Worm (Caenorhabditis elegans): ENCODE measurements around the gene C02H6.1.

The C02H6.1 gene

ce11 chrV:7435376-7436204 is 45.9 kb upstream of the C02H6.1 start, which contains the start of the genes ddo-2 and F25E5.8:
Gene ddo-2, minus strand, starts transcription at chrV:7435705.
Gene F25E5.8, plus strand, starts transcription at chrV:7435930.
- TF ChIP-seq nhr-2 (tag; optimal IDR thresholded peaks at IDR 0.05) (no peak), pha-4 (tag; optimal IDR thresholded peaks at IDR 0.05) (no peak), unc-62 (GFP tag; optimal IDR thresholded peaks at IDR 0.05) (no peak), mab-5 (tag; optimal IDR thresholded peaks at IDR 0.05) (no peak), flh-1 (GFP tag; optimal IDR thresholded peaks at IDR 0.05) (no peak), ceh-39 (tag; optimal IDR thresholded peaks at IDR 0.05) (no peak), elt-3 (tag; optimal IDR thresholded peaks at IDR 0.05) (no peak), zip-8 (tag; optimal IDR thresholded peaks at IDR 0.05) (no peak), lin-13 (tag; optimal IDR thresholded peaks at IDR 0.05) (no peak), elt-1 (tag; optimal IDR thresholded peaks at IDR 0.05; ENCODE audit: borderline replicate concordance, insufficient read depth) (no peak), drap-1 (GFP tag; optimal IDR thresholded peaks at IDR 0.05) (no peak), nhr-237 (tag; optimal IDR thresholded peaks at IDR 0.05) (no peak)

- TF ChIP-seq elt-1 (tag; optimal IDR thresholded peaks at IDR 0.05; ENCODE audit: borderline replicate concordance, insufficient read depth) = no peak
Observed at ce11 chrV:7434805-7435363, 45.2 kb upstream of the C02H6.1 start.

ce11 chrV:7432441-7433146 is 42.9 kb upstream of the C02H6.1 start:
- no peak for TF ChIP-seq M03D4.4 (tag; optimal IDR thresholded peaks at IDR 0.05)
- TF ChIP-seq ham-2 (GFP tag; optimal IDR thresholded peaks at IDR 0.05) = no peak
- no peak for TF ChIP-seq mls-2 (tag; optimal IDR thresholded peaks at IDR 0.05)
- TF ChIP-seq nhr-28 (tag; optimal IDR thresholded peaks at IDR 0.05) = no peak
- TF ChIP-seq ceh-43 (GFP tag; optimal IDR thresholded peaks at IDR 0.05) = no peak
- TF ChIP-seq nhr-12 (tag; optimal IDR thresholded peaks at IDR 0.05) = no peak
- no peak for TF ChIP-seq pha-4 (tag; optimal IDR thresholded peaks at IDR 0.05)
- TF ChIP-seq flh-1 (GFP tag; optimal IDR thresholded peaks at IDR 0.05) = no peak
- no peak for TF ChIP-seq lin-32 (GFP tag; optimal IDR thresholded peaks at IDR 0.05)
- no peak for TF ChIP-seq snpc-4 (tag; optimal IDR thresholded peaks at IDR 0.05)
- no peak for TF ChIP-seq elt-1 (tag; optimal IDR thresholded peaks at IDR 0.05; ENCODE audit: borderline replicate concordance, insufficient read depth)
- no peak for TF ChIP-seq ceh-83 (GFP tag; optimal IDR thresholded peaks at IDR 0.05)
- TF ChIP-seq tbx-8 (GFP tag; optimal IDR thresholded peaks at IDR 0.05) = no peak
- no peak for TF ChIP-seq drap-1 (GFP tag; optimal IDR thresholded peaks at IDR 0.05)
- TF ChIP-seq nhr-2 (tag; optimal IDR thresholded peaks at IDR 0.05) = no peak
- no peak for TF ChIP-seq nhr-76 (tag; optimal IDR thresholded peaks at IDR 0.05)
- no peak for TF ChIP-seq bed-3 (GFP tag; optimal IDR thresholded peaks at IDR 0.05)

- TF ChIP-seq snpc-4 (tag; optimal IDR thresholded peaks at IDR 0.05) (no peak), bed-3 (GFP tag; optimal IDR thresholded peaks at IDR 0.05) (no peak), blmp-1 (tag; optimal IDR thresholded peaks at IDR 0.05) (no peak), lin-32 (GFP tag; optimal IDR thresholded peaks at IDR 0.05) (no peak), ceh-83 (GFP tag; optimal IDR thresholded peaks at IDR 0.05) (no peak), ham-2 (GFP tag; optimal IDR thresholded peaks at IDR 0.05) (no peak), drap-1 (GFP tag; optimal IDR thresholded peaks at IDR 0.05) (no peak), nhr-237 (tag; optimal IDR thresholded peaks at IDR 0.05) (no peak), hlh-1 (tag; optimal IDR thresholded peaks at IDR 0.05) (no peak), sptf-1 (tag; optimal IDR thresholded peaks at IDR 0.05) (no peak), elt-1 (tag; optimal IDR thresholded peaks at IDR 0.05; ENCODE audit: borderline replicate concordance, insufficient read depth) (no peak), nhr-12 (tag; optimal IDR thresholded peaks at IDR 0.05) (no peak), unc-62 (GFP tag; optimal IDR thresholded peaks at IDR 0.05) (no peak), ceh-43 (GFP tag; optimal IDR thresholded peaks at IDR 0.05) (no peak)
Observed at ce11 chrV:7431016-7431415, 41.3 kb upstream of the C02H6.1 start, which contains the start of gene srw-71. Gene srw-71, minus strand, starts transcription at chrV:7431116.

ce11 chrV:7428880-7429279 is 39.2 kb upstream of the C02H6.1 start, which contains the start of gene srw-69:
Gene srw-69, minus strand, starts transcription at chrV:7428980.
- TF ChIP-seq M03D4.4 (tag; optimal IDR thresholded peaks at IDR 0.05) (no peak), elt-1 (tag; optimal IDR thresholded peaks at IDR 0.05; ENCODE audit: borderline replicate concordance, insufficient read depth) (no peak), ham-2 (GFP tag; optimal IDR thresholded peaks at IDR 0.05) (no peak), mls-2 (tag; optimal IDR thresholded peaks at IDR 0.05) (no peak), ces-1 (GFP tag; optimal IDR thresholded peaks at IDR 0.05) (no peak), blmp-1 (tag; optimal IDR thresholded peaks at IDR 0.05) (no peak), drap-1 (GFP tag; optimal IDR thresholded peaks at IDR 0.05) (no peak), nhr-12 (tag; optimal IDR thresholded peaks at IDR 0.05) (no peak), unc-120 (tag; optimal IDR thresholded peaks at IDR 0.05; ENCODE audit: poor library complexity, severe bottlenecking) (no peak), nhr-76 (tag; optimal IDR thresholded peaks at IDR 0.05) (no peak), snpc-4 (tag; optimal IDR thresholded peaks at IDR 0.05) (no peak), zip-8 (tag; optimal IDR thresholded peaks at IDR 0.05) (no peak), mep-1 (tag; optimal IDR thresholded peaks at IDR 0.05) (no peak), sem-2 (GFP tag; optimal IDR thresholded peaks at IDR 0.05) (no peak)
